Worm (Caenorhabditis elegans) whole organism, late embryonic: ENCODE results near the gene twk-24.

Experiments used
- F13H6.1 ChIP-seq: sonication (generic microtip); optimal IDR thresholded peaks from 2 replicates; lab custom pipeline; 2016; ENCODE audit warnings: missing genetic modification characterization, missing compliant biosample characterization
- ceh-14 ChIP-seq: sonication (generic microtip); optimal IDR thresholded peaks from 2 replicates; lab custom pipeline; 2016; ENCODE audit warnings: missing genotype, missing genetic modification characterization, missing compliant biosample characterization
- che-1 ChIP-seq: sonication (generic microtip); optimal IDR thresholded peaks from 2 replicates; lab custom pipeline; 2016; ENCODE audit warnings: mild to moderate bottlenecking, missing genetic modification characterization, missing compliant biosample characterization
- elt-2 ChIP-seq: sonication (generic microtip); optimal IDR thresholded peaks from 2 replicates; lab custom pipeline; 2016; ENCODE audit warnings: missing genetic modification reagents, missing genetic modification characterization, missing compliant biosample characterization
- ets-4 ChIP-seq: sonication (generic microtip); optimal IDR thresholded peaks from 2 replicates; lab custom pipeline; 2016; ENCODE audit warnings: missing genetic modification characterization, missing compliant biosample characterization
- fkh-10 ChIP-seq: fragments of 150-350 bp; optimal IDR thresholded peaks from 2 replicates; lab custom pipeline; 2014; ENCODE audit warnings: missing biosample characterization, missing genetic modification reagents, missing genetic modification characterization
- hlh-30 ChIP-seq: sonication (generic microtip); optimal IDR thresholded peaks from 2 replicates; lab custom pipeline; 2017; ENCODE audit warnings: antibody characterized with exemption, missing genetic modification characterization, missing compliant biosample characterization; ENCODE audit not compliant: insufficient read depth
- lin-11 ChIP-seq: fragments of 200-800 bp; sonication (Bioruptor generic); optimal IDR thresholded peaks from 2 replicates; lab custom pipeline; 2018; ENCODE audit warnings: mild to moderate bottlenecking, missing genetic modification characterization, missing compliant biosample characterization
- nfya-1 ChIP-seq: sonication (generic microtip); optimal IDR thresholded peaks from 2 replicates; lab custom pipeline; 2017; ENCODE audit warnings: missing genetic modification characterization, mild to moderate bottlenecking, missing compliant biosample characterization, antibody characterized with exemption, moderate library complexity
- nhr-232 ChIP-seq: sonication (generic microtip); optimal IDR thresholded peaks from 2 replicates; lab custom pipeline; 2016; ENCODE audit warnings: missing genetic modification characterization, missing compliant biosample characterization
- ref-2 ChIP-seq: sonication (generic microtip); optimal IDR thresholded peaks from 2 replicates; lab custom pipeline; 2016; ENCODE audit warnings: missing genetic modification characterization, missing compliant biosample characterization

- TF ChIP-seq lin-11 (tag; lab: Kevin White, UChicago): no peak
- no peak for TF ChIP-seq che-1 (tag; lab: Kevin White, UChicago)
- no peak for TF ChIP-seq elt-2 (tag; lab: Kevin White, UChicago)
- TF ChIP-seq hlh-30: no peak
- no peak for TF ChIP-seq F13H6.1 (tag; lab: Kevin White, UChicago)
- TF ChIP-seq nhr-232 (tag; lab: Kevin White, UChicago): no peak
- peak; percentile 55 for TF ChIP-seq nfya-1 (tag; lab: Kevin White, UChicago)
- TF ChIP-seq fkh-10: no peak
- no peak for TF ChIP-seq ref-2 (tag; lab: Kevin White, UChicago)
- TF ChIP-seq ets-4 (tag; lab: Kevin White, UChicago): no peak
- no peak for TF ChIP-seq ceh-14 (tag; lab: Kevin White, UChicago)
Observed at ce11 chrV:12233425-12233824, 35.7 kb downstream of the twk-24 start.
